Worm (Caenorhabditis elegans) whole organism, young adult: ENCODE measurements around the gene chc-1.

Source experiments
- D2030.7 ChIP-seq: fragments of 200-800 bp; sonication (Bioruptor generic); IDR thresholded peaks from 2 replicates; pipeline ENCODE4 v1.3.6; 2022; ENCODE audit warnings: missing genetic modification reagents, missing genetic modification characterization, missing compliant biosample characterization
- F57A8.1 ChIP-seq: fragments of 200-800 bp; sonication (Bioruptor generic); optimal IDR thresholded peaks from 2 replicates; lab custom pipeline; 2018; ENCODE audit warnings: mild to moderate bottlenecking, missing genetic modification characterization, moderate library complexity, missing compliant biosample characterization
- Y56A3A.18 ChIP-seq: fragments of 200-800 bp; sonication (Bioruptor generic); IDR thresholded peaks from 2 replicates; pipeline ENCODE4 v1.3.6; 2022; ENCODE audit warnings: missing genetic modification reagents, missing genetic modification characterization, missing compliant biosample characterization
- aptf-2 ChIP-seq: fragments of 200-800 bp; sonication (Bioruptor generic); conservative IDR thresholded peaks from 2 replicates; pipeline ENCODE4 v1.3.6; 2022; ENCODE audit warnings: missing genetic modification reagents, missing genetic modification characterization, missing compliant biosample characterization
- ceh-27 ChIP-seq: fragments of 200-800 bp; sonication (Bioruptor generic); optimal IDR thresholded peaks from 2 replicates; lab custom pipeline; 2018; ENCODE audit warnings: mild to moderate bottlenecking, missing genetic modification characterization, moderate library complexity, missing compliant biosample characterization
- ekl-4 ChIP-seq: fragments of 200-800 bp; sonication (Bioruptor generic); IDR thresholded peaks from 2 replicates; pipeline ENCODE4 v1.3.6; 2022; ENCODE audit warnings: missing genetic modification reagents, missing genetic modification characterization, missing compliant biosample characterization
- hlh-26 ChIP-seq: fragments of 200-800 bp; sonication (Bioruptor generic); conservative IDR thresholded peaks from 2 replicates; pipeline ENCODE4 v1.3.6; 2022; ENCODE audit warnings: missing genetic modification reagents, missing genetic modification characterization, missing compliant biosample characterization
- lsy-27 ChIP-seq: sonication (generic microtip); optimal IDR thresholded peaks from 2 replicates; lab custom pipeline; 2017; ENCODE audit warnings: missing genetic modification characterization, mild to moderate bottlenecking, missing compliant biosample characterization, antibody characterized with exemption, missing genotype, borderline replicate concordance; ENCODE audit not compliant: insufficient read depth
- repo-1 ChIP-seq: sonication (generic microtip); optimal IDR thresholded peaks from 2 replicates; lab custom pipeline; 2017; ENCODE audit warnings: mild to moderate bottlenecking, missing genetic modification characterization, missing compliant biosample characterization
- snpc-1.1 ChIP-seq: sonication (generic microtip); optimal IDR thresholded peaks from 2 replicates; lab custom pipeline; 2017; ENCODE audit warnings: missing genetic modification characterization, mild to moderate bottlenecking, missing compliant biosample characterization, antibody characterized with exemption, moderate library complexity, missing genotype, missing genetic modification reagents; ENCODE audit not compliant: insufficient read depth
- unc-130 ChIP-seq: sonication (generic microtip); optimal IDR thresholded peaks from 2 replicates; lab custom pipeline; 2016; ENCODE audit warnings: missing genetic modification reagents, missing genetic modification characterization, missing compliant biosample characterization

DNA sequence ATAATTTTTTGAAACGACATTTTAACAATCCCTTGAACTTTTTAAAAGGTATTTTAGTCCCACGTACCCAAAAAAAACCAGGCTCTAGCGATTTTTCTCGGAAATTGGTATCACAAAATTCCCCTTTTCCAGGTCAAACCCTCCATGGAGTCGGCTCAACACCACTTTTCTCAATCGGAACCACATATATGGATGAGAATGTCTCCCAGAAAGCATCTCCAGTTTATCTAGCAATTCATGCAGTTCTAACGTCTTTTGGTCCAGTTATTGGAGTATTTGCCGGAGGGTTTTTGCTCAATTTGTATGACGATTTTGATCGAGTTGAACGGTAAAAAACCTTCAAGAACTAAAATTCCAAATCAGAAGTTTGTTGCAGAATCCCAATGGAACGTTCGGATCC is 36.5 kb downstream of the chc-1 start:
- TF ChIP-seq F57A8.1 (no peak), unc-130 (no peak), lsy-27 (tag; lab: Kevin White, UChicago) (no peak), ceh-27 (GFP tag; lab: Kevin White, UChicago) (no peak), aptf-2 (GFP tag; lab: Robert Waterston, UW) (no peak), repo-1 (tag; lab: Kevin White, UChicago) (no peak), hlh-26 (no peak), Y56A3A.18 (no peak), ekl-4 (GFP tag; lab: Robert Waterston, UW) (no peak), D2030.7 (GFP tag; lab: Robert Waterston, UW) (no peak), snpc-1.1 (no peak)
